Worm (Caenorhabditis elegans): ENCODE data around the gene uso-1.
"Not testable (repeated sequence)": the region's sequence is repeated elsewhere in the genome, so short reads cannot be mapped to it uniquely, and the experiment has no call there.

The uso-1 gene

DNA sequence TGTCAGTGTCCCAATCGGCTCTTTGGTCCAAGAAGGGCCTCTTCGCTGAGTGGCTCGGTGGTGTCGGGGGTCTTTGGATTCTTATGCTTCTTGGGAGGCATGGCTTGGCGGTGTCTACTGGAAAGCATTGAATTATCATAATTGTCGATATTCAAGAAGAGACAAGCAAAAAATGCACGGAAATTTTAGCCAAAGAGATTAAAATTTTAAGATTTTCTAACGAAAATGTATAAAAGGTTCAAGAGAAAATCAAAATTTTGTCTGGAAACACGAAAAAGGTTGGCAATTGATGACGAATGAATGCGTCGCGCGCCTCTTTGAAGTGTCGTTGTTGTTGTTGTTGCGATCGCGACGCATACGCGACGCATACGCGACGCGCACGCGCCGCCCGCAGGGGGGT is 6.3 kb upstream of the uso-1 start, which contains the start of gene Y38H8A.12 (continued):
- TF ChIP-seq sptf-1 (tag; optimal IDR thresholded peaks at IDR 0.05) (no peak), snpc-4 (tag; optimal IDR thresholded peaks at IDR 0.05) (no peak), pqm-1 (tag; optimal IDR thresholded peaks at IDR 0.05) (no peak)

- TF ChIP-seq unc-62 (GFP tag; optimal IDR thresholded peaks at IDR 0.05) (no peak), lin-14 (GFP tag; optimal IDR thresholded peaks at IDR 0.05) (no peak), snpc-4 (tag; optimal IDR thresholded peaks at IDR 0.05) (no peak), aly-2 (tag; optimal IDR thresholded peaks at IDR 0.05) (no peak), lin-15B (tag; optimal IDR thresholded peaks at IDR 0.05) (no peak), sup-37 (GFP tag; optimal IDR thresholded peaks at IDR 0.05) (no peak), nhr-19 (GFP tag; conservative IDR thresholded peaks at IDR 0.05) (no peak), isw-1 (GFP tag; IDR thresholded peaks at IDR 0.05) (no peak), dpl-1 (GFP tag; optimal IDR thresholded peaks at IDR 0.05) (no peak), C04F5.9 (tag; optimal IDR thresholded peaks at IDR 0.05) (no peak), ces-1 (GFP tag; optimal IDR thresholded peaks at IDR 0.05) (no peak), fkh-4 (tag; optimal IDR thresholded peaks at IDR 0.05; ENCODE audit: borderline replicate concordance) (no peak), skn-1 (tag; optimal IDR thresholded peaks at IDR 0.05) (no peak), lir-3 (tag; optimal IDR thresholded peaks at IDR 0.05; ENCODE audit: poor library complexity) (no peak), tlp-1 (tag; optimal IDR thresholded peaks at IDR 0.05) (no peak)
Observed at ce11 chrIV:13458237-13458636, 3.6 kb upstream of the uso-1 start.

ce11 chrIV:13456893-13457292 is 2.3 kb upstream of the uso-1 start:
- TF ChIP-seq ceh-8 (GFP tag; optimal IDR thresholded peaks at IDR 0.05) (no peak), hlh-17 (GFP tag; optimal IDR thresholded peaks at IDR 0.05; ENCODE audit: borderline replicate concordance) (no peak), elt-3 (tag; optimal IDR thresholded peaks at IDR 0.05) (no peak), rnt-1 (tag; optimal IDR thresholded peaks at IDR 0.05) (no peak), lin-39 (tag; optimal IDR thresholded peaks at IDR 0.05) (no peak), nhr-28 (tag; optimal IDR thresholded peaks at IDR 0.05) (no peak), nhr-77 (tag; optimal IDR thresholded peaks at IDR 0.05) (no peak), lin-13 (GFP tag; optimal IDR thresholded peaks at IDR 0.05) (no peak), pqm-1 (tag; optimal IDR thresholded peaks at IDR 0.05) (no peak), skn-1 (tag; optimal IDR thresholded peaks at IDR 0.05) (no peak), xbp-1 (tag; optimal IDR thresholded peaks at IDR 0.05) (no peak), ces-1 (GFP tag; optimal IDR thresholded peaks at IDR 0.05) (no peak), fkh-8 (tag; optimal IDR thresholded peaks at IDR 0.05) (no peak), ceh-88 (GFP tag; IDR thresholded peaks at IDR 0.05) (no peak), aly-2 (tag; optimal IDR thresholded peaks at IDR 0.05) (no peak), C04F5.9 (tag; optimal IDR thresholded peaks at IDR 0.05) (no peak), dpl-1 (GFP tag; optimal IDR thresholded peaks at IDR 0.05) (no peak), unc-62 (GFP tag; optimal IDR thresholded peaks at IDR 0.05) (no peak)

ce11 chrIV:13455200-13455599 is 602 bp upstream of the uso-1 start, which contains the start of gene Y38H8A.7:
Y38H8A.7 (plus strand) TSS chrIV:13455500.
- not testable (repeated sequence) for TF ChIP-seq unc-130 (tag; optimal IDR thresholded peaks at IDR 0.05); dsc-1 (tag; optimal IDR thresholded peaks at IDR 0.05); lir-3 (tag; optimal IDR thresholded peaks at IDR 0.05; ENCODE audit: poor library complexity)

DNA sequence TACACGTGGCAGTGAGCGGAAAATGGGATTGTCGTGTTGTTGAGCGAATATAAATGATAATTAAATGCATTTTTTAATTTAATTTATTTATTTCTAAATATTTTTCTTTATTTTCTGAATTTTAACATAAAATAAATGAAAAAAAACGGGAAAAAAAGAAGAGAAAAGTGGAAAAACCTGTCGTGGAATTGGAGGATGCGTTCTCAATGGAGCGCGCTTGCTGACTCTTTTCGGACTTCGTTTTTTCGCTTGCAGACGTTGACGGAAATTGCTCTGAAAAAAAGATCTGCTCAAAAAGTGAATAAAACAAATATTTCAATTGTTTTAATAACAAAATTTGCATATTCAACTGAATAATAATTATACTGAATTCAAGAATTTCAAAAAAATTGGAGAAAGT is 1.1 kb downstream of the uso-1 start:
- TF ChIP-seq fkh-10 (GFP tag; optimal IDR thresholded peaks at IDR 0.05) (no peak), lin-15B (tag; optimal IDR thresholded peaks at IDR 0.05) (peak; percentile 35), dsc-1 (tag; optimal IDR thresholded peaks at IDR 0.05) (peak; percentile 60), nhr-19 (GFP tag; conservative IDR thresholded peaks at IDR 0.05) (no peak), zip-4 (GFP tag; optimal IDR thresholded peaks at IDR 0.05) (no peak), lin-13 (GFP tag; optimal IDR thresholded peaks at IDR 0.05) (no peak), fkh-4 (tag; optimal IDR thresholded peaks at IDR 0.05; ENCODE audit: borderline replicate concordance) (no peak), dpl-1 (GFP tag; optimal IDR thresholded peaks at IDR 0.05) (peak in 2 of 3 experiments; percentile 2 to 55), C16A3.4 (tag; optimal IDR thresholded peaks at IDR 0.05) (no peak), aly-2 (tag; optimal IDR thresholded peaks at IDR 0.05) (no peak), pqm-1 (tag; optimal IDR thresholded peaks at IDR 0.05) (no peak), xbp-1 (tag; optimal IDR thresholded peaks at IDR 0.05) (peak; percentile 5), blmp-1 (tag; optimal IDR thresholded peaks at IDR 0.05) (peak; percentile 28), pag-3 (tag; optimal IDR thresholded peaks at IDR 0.05; ENCODE audit: borderline replicate concordance, insufficient read depth) (no peak), unc-130 (tag; optimal IDR thresholded peaks at IDR 0.05) (peak; percentile 4), lin-35 (GFP tag; optimal IDR thresholded peaks at IDR 0.05) (peak; percentile 14 to 36), efl-3 (GFP tag; optimal IDR thresholded peaks at IDR 0.05) (no peak), ceh-88 (GFP tag; IDR thresholded peaks at IDR 0.05) (no peak), isw-1 (GFP tag; IDR thresholded peaks at IDR 0.05) (no peak), hlh-17 (GFP tag; optimal IDR thresholded peaks at IDR 0.05; ENCODE audit: borderline replicate concordance) (no peak), lin-39 (tag; optimal IDR thresholded peaks at IDR 0.05) (no peak), tbx-2 (tag; optimal IDR thresholded peaks at IDR 0.05) (no peak), mep-1 (tag; optimal IDR thresholded peaks at IDR 0.05) (peak; percentile 52), lir-3 (tag; optimal IDR thresholded peaks at IDR 0.05; ENCODE audit: poor library complexity) (no peak), ces-1 (GFP tag; optimal IDR thresholded peaks at IDR 0.05) (no peak), snu-23 (GFP tag; optimal IDR thresholded peaks at IDR 0.05) (peak; percentile 2), alr-1 (tag; optimal IDR thresholded peaks at IDR 0.05; ENCODE audit: borderline replicate concordance) (no peak)

Measured in whole organism, L1 larva.